Worm (Caenorhabditis elegans) whole organism, L4 larva: ENCODE measurements around the gene C46F2.1.

Source experiments
- daf-16 ChIP-seq, 3 experiments: sonication (generic microtip); optimal IDR thresholded peaks; 2 replicates each; lab custom pipeline; 2016 to 2017; ENCODE audit warnings: missing genetic modification characterization in 3 of 3, missing genetic modification reagents in 3 of 3, mild to moderate bottlenecking in 2 of 3, missing compliant biosample characterization in 2 of 3, missing biosample characterization in 1 of 3, moderate library complexity in 1 of 3
- daf-19 ChIP-seq: fragments of 200-800 bp; sonication (Bioruptor generic); conservative IDR thresholded peaks from 2 replicates; pipeline ENCODE4 v1.3.6; 2022; ENCODE audit warnings: missing genetic modification characterization, missing compliant biosample characterization
- dve-1 ChIP-seq: sonication (generic microtip); optimal IDR thresholded peaks from 2 replicates; lab custom pipeline; 2017; ENCODE audit warnings: antibody characterized with exemption, mild to moderate bottlenecking, missing genetic modification characterization, missing compliant biosample characterization; ENCODE audit not compliant: insufficient read depth
- lsy-2 ChIP-seq, 2 experiments: fragments of 150-350 bp in 1 of 2; sonication (generic microtip) in 1 of 2; optimal IDR thresholded peaks; 2 replicates each; lab custom pipeline; 2014 to 2017; ENCODE audit warnings: missing biosample characterization in 2 of 2, missing genetic modification characterization in 2 of 2
- nhr-102 ChIP-seq: sonication (generic microtip); optimal IDR thresholded peaks from 2 replicates; lab custom pipeline; 2016; ENCODE audit warnings: mild to moderate bottlenecking, missing genetic modification characterization, moderate library complexity, missing compliant biosample characterization
- nhr-76 ChIP-seq: fragments of 150-350 bp; optimal IDR thresholded peaks from 2 replicates; lab custom pipeline; 2014; ENCODE audit warnings: missing biosample characterization, missing genetic modification characterization
- snpc-4 ChIP-seq: fragments of 150-350 bp; optimal IDR thresholded peaks from 2 replicates; lab custom pipeline; 2014; ENCODE audit warnings: missing biosample characterization, missing genetic modification characterization

- TF ChIP-seq daf-19 (GFP tag; lab: Robert Waterston, UW) (no peak), dve-1 (tag; lab: Kevin White, UChicago) (no peak), daf-16 (GFP tag; optimal IDR thresholded peaks at IDR 0.05; lab: Kevin White, UChicago) (no peak), daf-16 (tag; optimal IDR thresholded peaks at IDR 0.05; lab: Kevin White, UChicago) (no peak), nhr-102 (tag; lab: Kevin White, UChicago) (no peak), nhr-76 (tag; lab: Kevin White, UChicago) (no peak), lsy-2 (tag; optimal IDR thresholded peaks at IDR 0.05; lab: Kevin White, UChicago) (no peak), snpc-4 (tag; lab: Kevin White, UChicago) (no peak)
These were observed 45.3 kb downstream of the C46F2.1 start, which contains the start of gene C02B8.12 for ce11 chrX:8123194-8123593.
